Worm (Caenorhabditis elegans): Measurements from ENCODE around the gene C36C9.4.

The C36C9.4 gene

DNA sequence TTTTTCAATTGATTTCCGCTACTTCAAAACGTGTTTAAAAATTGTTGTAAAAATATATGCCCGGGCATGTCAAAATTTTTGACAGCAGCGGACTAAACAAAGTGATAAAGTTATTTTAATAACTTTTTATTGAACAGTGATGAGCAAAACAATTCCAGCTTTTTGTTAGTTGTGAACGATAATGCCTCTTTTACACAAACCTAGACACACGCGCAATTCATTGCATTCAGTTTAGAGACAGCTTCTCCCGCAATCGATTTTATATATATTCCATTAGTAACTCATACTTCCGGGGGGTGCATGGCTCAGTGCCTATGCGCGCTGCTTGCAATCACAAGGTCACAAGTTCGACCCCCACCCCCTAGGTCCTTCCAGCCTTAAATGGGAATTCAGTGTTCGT lies 42.6 kb downstream of the C36C9.4 start, which contains the start of gene ZK380.6:
Gene ZK380.6 (plus strand): TSS at position 301 of the 400 bp plus-strand sequence.
- TF ChIP-seq aly-2 (tag; optimal IDR thresholded peaks at IDR 0.05) (no peak), unc-55 (GFP tag; optimal IDR thresholded peaks at IDR 0.05) (no peak), ztf-1 (GFP tag; conservative IDR thresholded peaks at IDR 0.05) (no peak), nhr-6 (tag; optimal IDR thresholded peaks at IDR 0.05) (no peak), elt-3 (tag; optimal IDR thresholded peaks at IDR 0.05) (no peak)

DNA sequence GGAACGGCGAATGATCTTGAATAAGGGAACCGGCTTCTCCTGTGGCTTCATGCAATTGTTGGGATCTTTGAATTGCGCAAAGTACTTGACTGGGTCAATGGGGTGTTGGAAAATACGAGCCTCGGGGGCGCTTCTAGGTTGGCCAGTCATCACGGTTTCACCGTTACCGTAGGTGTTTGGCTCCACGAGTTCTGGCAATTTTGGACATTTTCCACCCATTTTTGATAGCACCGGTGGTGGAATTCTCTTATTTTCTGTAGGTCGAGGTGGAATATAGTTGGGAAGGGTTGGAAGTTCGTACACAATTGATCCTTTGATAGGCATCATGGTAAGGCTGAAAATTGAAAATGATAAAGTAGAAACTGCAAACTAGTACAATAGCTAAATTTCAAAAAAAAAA lies 45.1 kb downstream of the C36C9.4 start, which contains the start of gene ZK380.4:
Gene ZK380.4 (minus strand): TSS at position 327 of the 400 bp plus-strand sequence.
- TF ChIP-seq ceh-82 (tag; optimal IDR thresholded peaks at IDR 0.05) (no peak), mab-5 (tag; optimal IDR thresholded peaks at IDR 0.05) (no peak), F13H6.1 (tag; optimal IDR thresholded peaks at IDR 0.05) (no peak), ceh-16 (tag; optimal IDR thresholded peaks at IDR 0.05) (no peak)
